Worm (Caenorhabditis elegans): ENCODE results near the gene hpo-7.

Gene hpo-7

DNA sequence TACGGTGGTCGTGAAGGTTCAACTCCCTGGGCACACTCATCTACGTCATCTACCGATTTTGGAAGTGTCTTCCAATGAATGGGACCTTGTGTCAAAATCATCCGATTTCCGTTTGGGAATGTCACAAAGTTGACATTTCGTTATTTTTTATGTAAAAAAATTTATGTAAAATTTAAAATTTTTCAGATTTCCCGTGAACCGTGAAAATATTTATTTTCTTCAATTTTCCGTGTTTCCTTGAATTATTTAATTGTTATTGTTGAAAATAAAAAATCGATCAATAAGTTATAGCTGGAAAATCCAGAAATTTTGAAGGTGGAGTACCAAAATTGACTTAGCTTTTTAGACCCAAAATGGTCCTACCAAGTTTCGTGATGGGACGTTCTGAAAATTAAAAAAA lies at the start of gene hpo-7:
Gene hpo-7, minus strand, starts transcription at position 101 of the 400 bp plus-strand sequence.
- TF ChIP-seq alr-1 (tag; optimal IDR thresholded peaks at IDR 0.05) (no peak), F13H6.1 (tag; optimal IDR thresholded peaks at IDR 0.05) (no peak), nhr-237 (tag; optimal IDR thresholded peaks at IDR 0.05) (no peak), peb-1 (tag; optimal IDR thresholded peaks at IDR 0.05) (no peak), ama-1 (optimal IDR thresholded peaks at IDR 0.05) (no peak), nhr-77 (tag; optimal IDR thresholded peaks at IDR 0.05) (no peak), egl-27 (tag; optimal IDR thresholded peaks at IDR 0.05) (no peak), C34F6.9 (tag; optimal IDR thresholded peaks at IDR 0.05) (no peak), elt-3 (tag; optimal IDR thresholded peaks at IDR 0.05) (no peak), ztf-1 (GFP tag; conservative IDR thresholded peaks at IDR 0.05) (no peak), lin-13 (GFP tag; optimal IDR thresholded peaks at IDR 0.05) (no peak), sma-3 (GFP tag; optimal IDR thresholded peaks at IDR 0.05) (no peak)

DNA sequence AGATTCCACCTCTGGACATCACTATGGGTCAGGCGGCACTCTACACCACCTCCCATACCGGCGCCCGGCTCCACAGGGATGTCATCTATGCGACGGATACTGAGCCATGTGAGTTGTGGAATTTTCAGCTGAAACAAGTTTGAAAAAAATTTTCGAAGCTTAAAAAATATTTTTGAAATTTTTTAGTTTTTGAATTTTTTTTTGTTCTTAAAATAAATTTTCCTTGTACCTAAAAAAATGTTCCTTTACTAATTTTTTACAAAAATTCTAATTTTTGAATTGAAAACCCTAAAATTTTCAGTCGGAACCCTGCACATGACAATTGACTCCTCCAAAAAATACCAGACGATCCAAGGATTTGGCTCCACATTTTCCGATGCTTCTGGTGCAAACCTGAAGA lies 42.2 kb upstream of the hpo-7 start:
- no peak for TF ChIP-seq mdl-1 (tag; optimal IDR thresholded peaks at IDR 0.05)
- no peak for TF ChIP-seq F13H6.1 (tag; optimal IDR thresholded peaks at IDR 0.05)
- no peak for TF ChIP-seq unc-55 (GFP tag; optimal IDR thresholded peaks at IDR 0.05)
- TF ChIP-seq lin-39 (tag; optimal IDR thresholded peaks at IDR 0.05) = no peak

DNA sequence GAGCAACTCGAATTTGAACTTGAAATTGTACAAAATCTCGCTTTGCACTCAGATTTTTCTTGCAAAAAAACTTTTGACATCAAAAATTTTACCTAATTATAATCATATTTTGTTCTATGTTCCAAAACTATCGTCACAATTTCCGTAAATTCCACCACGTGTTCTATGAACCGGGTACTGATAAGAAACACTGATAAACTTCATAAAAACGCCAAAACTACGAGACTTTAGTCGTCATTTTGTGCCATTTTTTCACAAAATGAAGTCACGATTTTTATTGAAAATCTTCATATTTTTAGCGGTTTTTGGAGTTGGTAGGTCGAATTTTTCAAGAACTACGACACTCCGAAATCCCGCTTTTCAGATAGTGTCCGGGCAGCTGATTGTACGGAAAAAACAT lies 41.2 kb upstream of the hpo-7 start, which contains the start of gene gba-1:
Gene gba-1, plus strand, starts transcription at position 54 of the 400 bp plus-strand sequence.
- TF ChIP-seq fos-1 (tag; optimal IDR thresholded peaks at IDR 0.05) (peak; percentile 30), crh-2 (tag; optimal IDR thresholded peaks at IDR 0.05) (peak; percentile 10), unc-62 (GFP tag; optimal IDR thresholded peaks at IDR 0.05) (no peak)

DNA sequence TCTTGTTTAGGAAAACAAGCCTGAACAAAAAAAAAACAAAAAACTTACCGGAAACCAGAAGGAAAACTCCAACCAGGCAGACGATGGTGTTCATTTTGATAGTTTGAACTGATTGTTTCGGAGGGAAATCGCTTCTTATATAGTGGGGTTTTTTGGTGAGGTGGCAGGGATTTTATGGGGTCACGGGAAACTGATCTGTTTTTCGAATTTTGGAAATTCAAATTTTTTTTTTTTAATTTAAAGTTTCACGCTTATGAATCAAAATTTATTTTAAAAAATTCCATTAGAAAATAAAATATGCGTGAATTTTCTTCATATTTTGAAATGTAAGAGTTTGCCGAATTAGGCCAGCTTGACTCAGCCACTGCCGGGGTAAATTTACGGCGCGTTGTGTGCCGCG lies 39.9 kb upstream of the hpo-7 start, which contains the start of gene C33C12.7:
Gene C33C12.7, minus strand, starts transcription at position 101 of the 400 bp plus-strand sequence.
- TF ChIP-seq mab-5 (tag; optimal IDR thresholded peaks at IDR 0.05) (no peak), ztf-1 (GFP tag; conservative IDR thresholded peaks at IDR 0.05) (no peak), lsy-2 (tag; optimal IDR thresholded peaks at IDR 0.05) (no peak), sem-4 (tag; optimal IDR thresholded peaks at IDR 0.05) (no peak), skn-1 (tag; optimal IDR thresholded peaks at IDR 0.05) (no peak), unc-55 (GFP tag; optimal IDR thresholded peaks at IDR 0.05) (no peak), elt-1 (tag; optimal IDR thresholded peaks at IDR 0.05) (no peak), snpc-4 (tag; optimal IDR thresholded peaks at IDR 0.05) (no peak), nhr-25 (tag; optimal IDR thresholded peaks at IDR 0.05) (no peak), dmd-4 (tag; optimal IDR thresholded peaks at IDR 0.05) (no peak), nhr-10 (tag; optimal IDR thresholded peaks at IDR 0.05) (no peak), nhr-129 (tag; optimal IDR thresholded peaks at IDR 0.05) (no peak), unc-62 (GFP tag; optimal IDR thresholded peaks at IDR 0.05) (no peak), zag-1 (tag; optimal IDR thresholded peaks at IDR 0.05) (no peak), F13H6.1 (tag; optimal IDR thresholded peaks at IDR 0.05) (no peak), peb-1 (tag; optimal IDR thresholded peaks at IDR 0.05) (no peak), elt-3 (tag; optimal IDR thresholded peaks at IDR 0.05) (no peak), blmp-1 (tag; optimal IDR thresholded peaks at IDR 0.05; ENCODE audit: insufficient read depth) (no peak), nhr-77 (tag; optimal IDR thresholded peaks at IDR 0.05) (no peak)

DNA sequence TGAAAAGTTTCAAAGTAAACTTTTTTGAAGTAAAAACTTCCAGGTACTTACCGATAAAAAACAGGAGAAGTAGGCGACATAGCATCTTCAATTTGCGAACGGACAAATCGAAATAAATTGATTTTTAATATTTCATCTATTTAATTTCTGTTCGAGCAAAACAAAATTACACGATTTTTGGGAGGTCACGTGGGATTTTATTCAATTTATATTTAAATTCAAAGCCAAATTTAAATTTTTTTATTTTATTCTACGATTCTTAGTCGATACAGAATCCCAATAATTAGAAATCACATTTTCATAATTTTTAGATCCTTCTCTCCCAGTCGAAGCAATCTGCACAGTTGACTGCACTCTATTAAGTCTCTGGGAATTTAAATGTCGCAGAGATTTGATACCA lies 34.6 kb upstream of the hpo-7 start, which contains the start of gene C33C12.12:
Gene C33C12.12, minus strand, starts transcription at position 101 of the 400 bp plus-strand sequence.
- no peak for TF ChIP-seq nhr-77 (tag; optimal IDR thresholded peaks at IDR 0.05)
- no peak for TF ChIP-seq dmd-4 (tag; optimal IDR thresholded peaks at IDR 0.05)
- no peak for TF ChIP-seq zag-1 (tag; optimal IDR thresholded peaks at IDR 0.05)
- no peak for TF ChIP-seq C34F6.9 (tag; optimal IDR thresholded peaks at IDR 0.05)
- no peak for TF ChIP-seq lin-11 (tag; optimal IDR thresholded peaks at IDR 0.05)
- TF ChIP-seq nhr-237 (tag; optimal IDR thresholded peaks at IDR 0.05) = no peak
- no peak for TF ChIP-seq sma-3 (GFP tag; optimal IDR thresholded peaks at IDR 0.05)
- no peak for TF ChIP-seq F13H6.1 (tag; optimal IDR thresholded peaks at IDR 0.05)
- TF ChIP-seq lin-13 (GFP tag; optimal IDR thresholded peaks at IDR 0.05) = no peak
- TF ChIP-seq nhr-21 (tag; optimal IDR thresholded peaks at IDR 0.05) = no peak
- TF ChIP-seq elt-3 (tag; optimal IDR thresholded peaks at IDR 0.05) = no peak
- TF ChIP-seq ztf-11 (tag; optimal IDR thresholded peaks at IDR 0.05) = no peak
- no peak for TF ChIP-seq egl-27 (tag; optimal IDR thresholded peaks at IDR 0.05)
- no peak for TF ChIP-seq skn-1 (tag; optimal IDR thresholded peaks at IDR 0.05)
- TF ChIP-seq fos-1 (tag; optimal IDR thresholded peaks at IDR 0.05) = no peak
- TF ChIP-seq mab-5 (tag; optimal IDR thresholded peaks at IDR 0.05) = no peak
- TF ChIP-seq alr-1 (tag; optimal IDR thresholded peaks at IDR 0.05) = no peak
- no peak for TF ChIP-seq unc-55 (GFP tag; optimal IDR thresholded peaks at IDR 0.05)
